Worm (Caenorhabditis elegans): ENCODE measurements around the gene cal-3.

Gene cal-3

ce11 chrIV:3824720-3825119 is 10.2 kb downstream of the cal-3 start (continued):
- no peak for TF ChIP-seq hlh-13 (GFP tag; optimal IDR thresholded peaks at IDR 0.05)
- no peak for TF ChIP-seq C38D4.7 (GFP tag; optimal IDR thresholded peaks at IDR 0.05)
- TF ChIP-seq tbx-2 (tag; optimal IDR thresholded peaks at IDR 0.05) = peak; percentile 67
- TF ChIP-seq eyg-1 (tag; optimal IDR thresholded peaks at IDR 0.05) = no peak
- no peak for TF ChIP-seq ceh-6 (GFP tag; optimal IDR thresholded peaks at IDR 0.05)
- TF ChIP-seq nfya-1 (tag; optimal IDR thresholded peaks at IDR 0.05) = peak; percentile 78
- TF ChIP-seq ceh-14 (tag; optimal IDR thresholded peaks at IDR 0.05) = no peak
- TF ChIP-seq ceh-31 (tag; optimal IDR thresholded peaks at IDR 0.05) = peak; percentile 63
- no peak for TF ChIP-seq ceh-22 (tag; optimal IDR thresholded peaks at IDR 0.05)
- TF ChIP-seq ahr-1 (tag; optimal IDR thresholded peaks at IDR 0.05) = no peak
- no peak for TF ChIP-seq K02D7.2 (tag; optimal IDR thresholded peaks at IDR 0.05)
- no peak for TF ChIP-seq pha-4 (tag; optimal IDR thresholded peaks at IDR 0.05)
- TF ChIP-seq pat-9 (tag; optimal IDR thresholded peaks at IDR 0.05) = no peak
- TF ChIP-seq hlh-6 (tag; optimal IDR thresholded peaks at IDR 0.05) = no peak
- TF ChIP-seq unc-42 (tag; optimal IDR thresholded peaks at IDR 0.05) = peak; percentile 93
- TF ChIP-seq fkh-10 (GFP tag; optimal IDR thresholded peaks at IDR 0.05) = no peak
- no peak for TF ChIP-seq sox-4 (tag; optimal IDR thresholded peaks at IDR 0.05)
- TF ChIP-seq dve-1 (tag; optimal IDR thresholded peaks at IDR 0.05) = no peak
- TF ChIP-seq T23F11.4 (GFP tag; optimal IDR thresholded peaks at IDR 0.05) = no peak
- no peak for TF ChIP-seq sox-2 (GFP tag; IDR thresholded peaks at IDR 0.05)
- no peak for TF ChIP-seq ttx-3 (tag; optimal IDR thresholded peaks at IDR 0.05)
- TF ChIP-seq syd-9 (tag; optimal IDR thresholded peaks at IDR 0.05) = no peak
- peak; percentile 48 for TF ChIP-seq hlh-8 (tag; optimal IDR thresholded peaks at IDR 0.05)
- no peak for TF ChIP-seq tbx-7 (tag; optimal IDR thresholded peaks at IDR 0.05)

- TF ChIP-seq hlh-30 (tag; optimal IDR thresholded peaks at IDR 0.05; ENCODE audit: insufficient read depth) = no peak
- TF ChIP-seq ama-1 (optimal IDR thresholded peaks at IDR 0.05) = no peak
- TF ChIP-seq unc-42 (tag; optimal IDR thresholded peaks at IDR 0.05) = no peak
- no peak for TF ChIP-seq ceh-48 (tag; optimal IDR thresholded peaks at IDR 0.05)
- TF ChIP-seq pros-1 (tag; optimal IDR thresholded peaks at IDR 0.05) = no peak
- TF ChIP-seq ets-4 (tag; optimal IDR thresholded peaks at IDR 0.05) = no peak
- no peak for TF ChIP-seq lim-6 (tag; optimal IDR thresholded peaks at IDR 0.05)
- no peak for TF ChIP-seq ceh-22 (tag; optimal IDR thresholded peaks at IDR 0.05)
- no peak for TF ChIP-seq elt-2 (tag; optimal IDR thresholded peaks at IDR 0.05)
- TF ChIP-seq tbx-7 (tag; optimal IDR thresholded peaks at IDR 0.05) = no peak
- TF ChIP-seq fkh-10 (GFP tag; optimal IDR thresholded peaks at IDR 0.05) = no peak
- TF ChIP-seq K09A11.1 (tag; optimal IDR thresholded peaks at IDR 0.05; ENCODE audit: insufficient read depth) = no peak
Measured at ce11 chrIV:3821554-3821953, 13.4 kb downstream of the cal-3 start.

ce11 chrIV:3820133-3820532 is 14.8 kb downstream of the cal-3 start:
- TF ChIP-seq unc-42 (tag; optimal IDR thresholded peaks at IDR 0.05) = peak; percentile 58
- TF ChIP-seq ref-2 (tag; optimal IDR thresholded peaks at IDR 0.05) = no peak
- TF ChIP-seq hlh-15 (tag; optimal IDR thresholded peaks at IDR 0.05) = no peak
- TF ChIP-seq tbx-7 (tag; optimal IDR thresholded peaks at IDR 0.05) = no peak
- no peak for TF ChIP-seq dmd-4 (tag; optimal IDR thresholded peaks at IDR 0.05; ENCODE audit: borderline replicate concordance)

ce11 chrIV:3819278-3819777 is 15.6 kb downstream of the cal-3 start, which contains the start of gene bris-1:
Gene bris-1 (minus strand): TSS chrIV:3819328.
- TF ChIP-seq nhr-11 (tag; optimal IDR thresholded peaks at IDR 0.05) (no peak), K02D7.2 (tag; optimal IDR thresholded peaks at IDR 0.05) (no peak), ceh-9 (tag; optimal IDR thresholded peaks at IDR 0.05) (no peak), T23F11.4 (GFP tag; optimal IDR thresholded peaks at IDR 0.05) (no peak), F13H6.1 (tag; optimal IDR thresholded peaks at IDR 0.05) (no peak), fkh-6 (tag; optimal IDR thresholded peaks at IDR 0.05) (no peak)

Data from whole organism, late embryonic.